Worm (Caenorhabditis elegans) whole organism, L1 larva: ENCODE measurements around the gene mff-1.

Source experiments
- lir-3 ChIP-seq: sonication (generic microtip); optimal IDR thresholded peaks from 2 replicates; lab custom pipeline; 2016; ENCODE audit warnings: mild to moderate bottlenecking, missing genetic modification characterization, moderate library complexity, missing compliant biosample characterization; ENCODE audit not compliant: poor library complexity
- sptf-1 ChIP-seq: fragments of 150-350 bp; optimal IDR thresholded peaks from 2 replicates; lab custom pipeline; 2014; ENCODE audit warnings: missing biosample characterization, missing genetic modification characterization
- sup-37 ChIP-seq: fragments of 200-800 bp; sonication (Bioruptor generic); optimal IDR thresholded peaks from 2 replicates; lab custom pipeline; 2018; ENCODE audit warnings: mild to moderate bottlenecking, missing genetic modification characterization, missing compliant biosample characterization

DNA sequence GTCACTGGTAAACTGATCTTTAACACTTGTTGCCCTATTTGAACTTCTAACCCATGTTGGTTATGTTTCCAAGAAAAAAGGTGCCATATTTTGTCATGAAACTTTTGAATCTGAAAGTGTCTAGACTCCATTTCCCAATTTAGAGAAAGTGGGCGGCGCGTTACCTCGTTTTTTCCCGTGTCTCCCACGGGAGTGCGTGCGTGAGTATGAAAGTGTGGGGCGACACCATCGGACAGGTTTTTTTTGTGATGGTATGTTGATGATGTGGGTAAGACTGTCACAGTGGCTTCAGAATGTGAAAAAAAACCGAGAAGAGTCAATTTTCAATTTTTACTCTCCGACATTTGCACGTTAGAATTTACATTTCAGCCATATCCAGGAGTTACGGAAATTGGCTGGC is 18.7 kb upstream of the mff-1 start:
- TF ChIP-seq lir-3 (tag; lab: Kevin White, UChicago) (no peak), sup-37 (GFP tag; lab: Kevin White, UChicago) (no peak), sptf-1 (tag; lab: Kevin White, UChicago) (no peak)
